Fruit fly (Drosophila melanogaster): ENCODE data around the gene Naa30B.

Gene Naa30B

dm6 chr3L:1478998-1479680, 7.3 kb upstream of the Naa30B start (continued):
- TF ChIP-seq CG12769 (tag; optimal IDR thresholded peaks at IDR 0.05) = no peak
- TF ChIP-seq oc (tag; optimal IDR thresholded peaks at IDR 0.05) = peak; percentile 38
- TF ChIP-seq Tbp (GFP tag; optimal IDR thresholded peaks at IDR 0.05) = no peak
- TF ChIP-seq Xbp1 (GFP tag; optimal IDR thresholded peaks at IDR 0.05) = peak; percentile 67
- TF ChIP-seq NC2α (GFP tag; optimal IDR thresholded peaks at IDR 0.05) = peak; percentile 21
- no peak for TF ChIP-seq CG10431 (GFP tag; optimal IDR thresholded peaks at IDR 0.05)
- TF ChIP-seq Dbx (GFP tag; IDR thresholded peaks at IDR 0.05) = no peak
- TF ChIP-seq CG1832 (GFP tag; optimal IDR thresholded peaks at IDR 0.05) = no peak
- TF ChIP-seq CG6813 (GFP tag; optimal IDR thresholded peaks at IDR 0.05) = peak; percentile 45
- no peak for TF ChIP-seq sug (tag; optimal IDR thresholded peaks at IDR 0.05)
- peak; percentile 48 for TF ChIP-seq Mad (GFP tag; optimal IDR thresholded peaks at IDR 0.05)
- TF ChIP-seq Drgx (GFP tag; IDR thresholded peaks at IDR 0.05) = peak; percentile 42; the same call in 1 of the 2 replicates
- peak; percentile 40 for TF ChIP-seq gcm (GFP tag; optimal IDR thresholded peaks at IDR 0.05)
- no peak for TF ChIP-seq zen2 (GFP tag; IDR thresholded peaks at IDR 0.05; ENCODE audit: partially characterized antibody)
- TF ChIP-seq Kr (GFP tag; optimal IDR thresholded peaks at IDR 0.05) = peak; percentile 83
- peak; percentile 77 for TF ChIP-seq CG6689 (GFP tag; IDR thresholded peaks at IDR 0.05)
- TF ChIP-seq Dp (GFP tag; optimal IDR thresholded peaks at IDR 0.05) = no peak
- peak; percentile 27 for TF ChIP-seq Sox102F (GFP tag; optimal IDR thresholded peaks at IDR 0.05)
- TF ChIP-seq peb (GFP tag; IDR thresholded peaks at IDR 0.05) = no peak; the same call in 1 of the 2 replicates
- TF ChIP-seq ewg (GFP tag; optimal IDR thresholded peaks at IDR 0.05) = peak; percentile 23
- peak; percentile 73; the same call in 2 of the 3 replicates for TF ChIP-seq CG3726 (GFP tag; IDR thresholded peaks at IDR 0.05)
- peak; percentile 65 for TF ChIP-seq onecut (GFP tag; IDR thresholded peaks at IDR 0.05)
- no peak for TF ChIP-seq Eip74EF (GFP tag; optimal IDR thresholded peaks at IDR 0.05)
- TF ChIP-seq unpg (GFP tag; optimal IDR thresholded peaks at IDR 0.05) = peak; percentile 62
- TF ChIP-seq zf30C (GFP tag; optimal IDR thresholded peaks at IDR 0.05) = no peak
- peak; percentile 94 for TF ChIP-seq Xrp1 (GFP tag; IDR thresholded peaks at IDR 0.05)
- TF ChIP-seq CG2875 (GFP tag; optimal IDR thresholded peaks at IDR 0.05) = peak; percentile 28
- peak; percentile 3 for TF ChIP-seq HmgZ (tag; optimal IDR thresholded peaks at IDR 0.05)
- peak; percentile 53 for TF ChIP-seq Atf-2 (GFP tag; optimal IDR thresholded peaks at IDR 0.05)
- TF ChIP-seq gt (GFP tag; IDR thresholded peaks at IDR 0.05) = peak; percentile 70
- peak; percentile 34 for TF ChIP-seq dmrt99B (tag; optimal IDR thresholded peaks at IDR 0.05)
- peak; percentile 7 for TF ChIP-seq NfI (GFP tag; optimal IDR thresholded peaks at IDR 0.05)
- TF ChIP-seq CHES-1-like (GFP tag; optimal IDR thresholded peaks at IDR 0.05) = peak; percentile 21
- peak; percentile 17; the same call in 1 of the 3 replicates for TF ChIP-seq Aef1 (GFP tag; IDR thresholded peaks at IDR 0.05)
- TF ChIP-seq trh (GFP tag; optimal IDR thresholded peaks at IDR 0.05) = peak; percentile 5
- no peak for TF ChIP-seq CG31365 (tag; optimal IDR thresholded peaks at IDR 0.05)
- peak; percentile 58 for TF ChIP-seq trem (tag; optimal IDR thresholded peaks at IDR 0.05)
- no peak for TF ChIP-seq Sox100B (GFP tag; optimal IDR thresholded peaks at IDR 0.05)
- no peak for TF ChIP-seq Hmx (GFP tag; optimal IDR thresholded peaks at IDR 0.05)
- TF ChIP-seq gce (GFP tag; IDR thresholded peaks at IDR 0.05) = peak; percentile 57; the same call in 1 of the 3 replicates
- TF ChIP-seq HmgD (GFP tag; optimal IDR thresholded peaks at IDR 0.05) = no peak
- TF ChIP-seq CG8388 (GFP tag; optimal IDR thresholded peaks at IDR 0.05) = peak; percentile 46
- no peak for TF ChIP-seq sna (GFP tag; IDR thresholded peaks at IDR 0.05; ENCODE audit: partially characterized antibody)
- TF ChIP-seq CG2678 (tag; optimal IDR thresholded peaks at IDR 0.05) = no peak
- peak; percentile 56 for TF ChIP-seq tin (GFP tag; optimal IDR thresholded peaks at IDR 0.05)
- TF ChIP-seq BEAF-32 (GFP tag; optimal IDR thresholded peaks at IDR 0.05) = no peak
- TF ChIP-seq CG6272 (GFP tag; IDR thresholded peaks at IDR 0.05) = no peak
- peak; percentile 1 for TF ChIP-seq mam (GFP tag; optimal IDR thresholded peaks at IDR 0.05)
- no peak for TF ChIP-seq CG4328 (GFP tag; optimal IDR thresholded peaks at IDR 0.05)

All from whole organism, embryonic.